Fruit fly (Drosophila melanogaster) whole organism, prepupa: ENCODE results near the gene Mipp1.
A peak's percentile ranks its signal among the peaks of the same experiment; 100 is the strongest.

Source experiments
- CG11902 ChIP-seq: fragments of 200-800 bp; sonication (Bioruptor generic); optimal IDR thresholded peaks from 3 replicates; lab custom pipeline; 2016; ENCODE audit warnings: missing biosample characterization, missing genetic modification characterization
- CG1621 ChIP-seq: fragments of 200-800 bp; sonication (Bioruptor generic); optimal IDR thresholded peaks from 3 replicates; lab custom pipeline; 2018; ENCODE audit warnings: missing biosample characterization, mild to moderate bottlenecking, missing genetic modification characterization
- CG7368 ChIP-seq: fragments of 200-800 bp; sonication (Bioruptor generic); optimal IDR thresholded peaks from 3 replicates; lab custom pipeline; 2016; ENCODE audit warnings: missing biosample characterization, missing genetic modification characterization
- CG8319 ChIP-seq: fragments of 200-800 bp; sonication (Bioruptor generic); optimal IDR thresholded peaks from 3 replicates; lab custom pipeline; 2016; ENCODE audit warnings: missing biosample characterization, missing genetic modification characterization
- CG8632 ChIP-seq: fragments of 200-800 bp; sonication (Bioruptor generic); optimal IDR thresholded peaks from 3 replicates; lab custom pipeline; 2016; ENCODE audit warnings: missing biosample characterization, missing genetic modification characterization
- Ets96B ChIP-seq: fragments of 200-800 bp; optimal IDR thresholded peaks from 2 replicates; lab custom pipeline; 2019; ENCODE audit warnings: missing biosample characterization, mild to moderate bottlenecking, missing genetic modification characterization, moderate library complexity
- Sox102F ChIP-seq: fragments of 200-800 bp; sonication (Bioruptor generic); optimal IDR thresholded peaks from 2 replicates; lab custom pipeline; 2016; ENCODE audit warnings: missing biosample characterization, mild to moderate bottlenecking, missing genetic modification characterization
- achi ChIP-seq: fragments of 200-800 bp; sonication (Bioruptor generic); optimal IDR thresholded peaks from 3 replicates; lab custom pipeline; 2016; ENCODE audit warnings: missing biosample characterization, missing genetic modification characterization
- dsx ChIP-seq: fragments of 200-800 bp; optimal IDR thresholded peaks from 3 replicates; lab custom pipeline; 2019; ENCODE audit warnings: missing biosample characterization, mild to moderate bottlenecking, missing genetic modification characterization, moderate library complexity; ENCODE audit not compliant: poor library complexity, severe bottlenecking
- net ChIP-seq: fragments of 200-800 bp; sonication (Bioruptor generic); optimal IDR thresholded peaks from 3 replicates; lab custom pipeline; 2016; ENCODE audit warnings: missing biosample characterization, missing genetic modification characterization
- svp ChIP-seq: fragments of 200-800 bp; sonication (Bioruptor generic); peaks from one replicate; lab custom pipeline; 2016; ENCODE audit warnings: missing biosample characterization, missing genetic modification characterization

dm6 chr3L:16581201-16581705, 8.1 kb upstream of the Mipp1 start, which contains the start of gene Smn:
- TF ChIP-seq Ets96B (tag; lab: Kevin White, UChicago): peak; percentile 40
- peak; percentile 41 for TF ChIP-seq CG11902 (GFP tag; lab: Kevin White, UChicago)
- no peak for TF ChIP-seq svp (GFP tag; lab: Kevin White, UChicago)
- no peak for TF ChIP-seq dsx (GFP tag; lab: Kevin White, UChicago)
- TF ChIP-seq CG7368 (GFP tag; lab: Kevin White, UChicago): peak; percentile 51
- TF ChIP-seq net: no peak
- TF ChIP-seq achi (GFP tag; lab: Kevin White, UChicago): peak; percentile 57
- TF ChIP-seq Sox102F (GFP tag; lab: Kevin White, UChicago): no peak
- peak; percentile 55 for TF ChIP-seq CG8632 (GFP tag; lab: Kevin White, UChicago)
- TF ChIP-seq CG1621 (tag; lab: Kevin White, UChicago): no peak
- peak; percentile 38 for TF ChIP-seq CG8319
